Worm (Caenorhabditis elegans) whole organism, L3 larva: ENCODE data around the gene C18A11.4.

Source experiments
- R02D3.7 ChIP-seq: fragments of 150-350 bp; optimal IDR thresholded peaks from 2 replicates; lab custom pipeline; 2014; ENCODE audit warnings: missing biosample characterization, missing genetic modification characterization
- ceh-82 ChIP-seq: fragments of 150-350 bp; optimal IDR thresholded peaks from 2 replicates; lab custom pipeline; 2014; ENCODE audit warnings: missing biosample characterization, missing genetic modification characterization
- egl-27 ChIP-seq: sonication (generic microtip); optimal IDR thresholded peaks from 4 replicates; lab custom pipeline; 2017; ENCODE audit warnings: missing biosample characterization, missing genetic modification reagents, missing genetic modification characterization
- elt-1 ChIP-seq: fragments of 150-350 bp; optimal IDR thresholded peaks from 2 replicates; lab custom pipeline; 2014; ENCODE audit warnings: missing biosample characterization, missing genetic modification characterization
- elt-2 ChIP-seq: sonication (generic microtip); optimal IDR thresholded peaks from 2 replicates; lab custom pipeline; 2016; ENCODE audit warnings: missing genetic modification reagents, mild to moderate bottlenecking, missing genetic modification characterization, missing compliant biosample characterization
- lin-39 ChIP-seq: fragments of 150-350 bp; optimal IDR thresholded peaks from 2 replicates; lab custom pipeline; 2018; ENCODE audit warnings: missing biosample characterization, missing genetic modification reagents, missing genetic modification characterization
- mdl-1 ChIP-seq: fragments of 150-350 bp; optimal IDR thresholded peaks from 2 replicates; lab custom pipeline; 2014; ENCODE audit warnings: missing biosample characterization, missing genetic modification characterization
- nfya-1 ChIP-seq: sonication (generic microtip); optimal IDR thresholded peaks from 2 replicates; lab custom pipeline; 2017; ENCODE audit warnings: missing genetic modification characterization, mild to moderate bottlenecking, missing compliant biosample characterization, antibody characterized with exemption, moderate library complexity; ENCODE audit not compliant: insufficient read depth
- nhr-67 ChIP-seq: fragments of 150-350 bp; optimal IDR thresholded peaks from 2 replicates; lab custom pipeline; 2014; ENCODE audit warnings: missing biosample characterization, missing genetic modification characterization
- nhr-77 ChIP-seq: fragments of 150-350 bp; optimal IDR thresholded peaks from 2 replicates; lab custom pipeline; 2014; ENCODE audit warnings: missing biosample characterization, missing genetic modification characterization

DNA sequence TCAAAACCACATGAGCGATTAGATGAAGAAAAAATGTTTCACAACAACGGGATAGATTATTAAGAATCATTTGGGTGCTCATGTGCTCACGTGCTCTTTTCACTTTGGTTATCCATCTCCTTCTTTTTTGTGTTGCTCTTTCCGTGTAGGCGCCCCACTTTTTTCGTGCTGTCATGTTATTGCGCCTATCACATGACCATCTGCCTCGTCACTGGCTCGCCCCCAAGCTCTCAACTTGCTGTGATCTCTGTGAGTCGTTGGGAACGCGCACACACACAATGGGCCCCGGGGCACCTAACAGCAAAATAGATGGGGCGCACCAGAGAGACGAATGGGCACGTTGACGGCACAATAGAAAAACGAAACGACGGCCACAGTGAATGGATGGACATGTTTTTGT lies 23.7 kb upstream of the C18A11.4 start:
- TF ChIP-seq nhr-67 (tag; lab: Kevin White, UChicago), result no peak
- peak; percentile 64 for TF ChIP-seq mdl-1 (tag; lab: Kevin White, UChicago)
- peak; percentile 95 for TF ChIP-seq lin-39 (tag; lab: Kevin White, UChicago)
- TF ChIP-seq R02D3.7, result no peak
- TF ChIP-seq egl-27 (tag; lab: Kevin White, UChicago), result peak; percentile 9
- TF ChIP-seq elt-1 (tag; lab: Kevin White, UChicago), result no peak
- no peak for TF ChIP-seq nhr-77 (tag; lab: Kevin White, UChicago)
- peak; percentile 9 for TF ChIP-seq elt-2 (tag; lab: Kevin White, UChicago)
- TF ChIP-seq ceh-82, result no peak
- peak; percentile 89 for TF ChIP-seq nfya-1 (tag; lab: Kevin White, UChicago)
